Worm (Caenorhabditis elegans): ENCODE results near the gene ubc-15.

- TF ChIP-seq tbx-2 (tag; optimal IDR thresholded peaks at IDR 0.05) (no peak), fos-1 (tag; optimal IDR thresholded peaks at IDR 0.05) (no peak), lir-3 (tag; optimal IDR thresholded peaks at IDR 0.05; ENCODE audit: poor library complexity) (no peak)
Measured at ce11 chrII:2885518-2886449, 27.6 kb downstream of the ubc-15 start.

Data from whole organism, L1 larva.